Fruit fly (Drosophila melanogaster): Measurements from ENCODE around the gene ttk.

ttk gene

DNA sequence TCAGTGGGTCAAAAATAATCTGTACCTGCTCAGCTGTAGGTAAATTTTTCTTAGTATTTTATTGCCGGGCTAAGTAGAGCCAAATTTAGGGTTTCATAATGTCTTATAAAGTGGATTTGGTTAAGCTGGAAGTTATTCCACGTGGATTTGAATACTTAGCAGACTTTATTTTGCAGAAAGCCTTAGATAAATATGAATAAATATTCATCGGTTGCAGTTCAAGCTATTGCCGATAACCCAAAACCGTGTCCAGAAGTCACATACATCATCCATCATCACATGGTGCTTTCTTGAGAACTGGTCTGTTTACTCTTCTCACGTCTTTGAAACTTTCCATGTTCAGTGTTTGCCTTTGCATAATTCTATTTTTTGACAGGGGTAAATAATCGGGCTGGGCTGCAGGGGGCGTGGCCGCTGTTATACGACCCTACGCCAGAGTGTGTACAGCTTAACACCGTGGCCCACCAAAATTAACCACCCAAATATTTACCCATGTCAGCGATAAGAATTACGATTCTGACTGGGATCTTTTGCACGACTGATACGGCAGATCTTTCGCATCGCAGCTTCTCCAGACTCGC, 45.0 kb downstream of the ttk start, which contains the start of gene CG2187:
Gene CG2187, minus strand, starts transcription at position 51 of the 581 bp plus-strand sequence.
- TF ChIP-seq CG34367 (tag; optimal IDR thresholded peaks at IDR 0.05), result no peak

dm6 chr3R:31761529-31762009, 47.9 kb downstream of the ttk start, which contains the start of gene Smvt:
Gene Smvt, minus strand, starts transcription at chr3R:31761579.
- TF ChIP-seq EcR (GFP tag; optimal IDR thresholded peaks at IDR 0.05) (peak; percentile 45), CG4496 (GFP tag; IDR thresholded peaks at IDR 0.05) (0 out of 3 replicates have a peak, but pooled peaks have one; percentile 29), rn (GFP tag; IDR thresholded peaks at IDR 0.05) (no peak)

dm6 chr3R:31762672-31763071, 49.0 kb downstream of the ttk start:
- TF ChIP-seq CG10348 (GFP tag; IDR thresholded peaks at IDR 0.05) (no peak), CG13204 (GFP tag; optimal IDR thresholded peaks at IDR 0.05) (peak; percentile 22), CG12605 (GFP tag; IDR thresholded peaks at IDR 0.05) (no peak), Pif1A (GFP tag; optimal IDR thresholded peaks at IDR 0.05) (peak; percentile 71), CG32121 (GFP tag; IDR thresholded peaks at IDR 0.05) (peak; percentile 49; the same call in 1 of the 2 replicates), CG8159 (tag; optimal IDR thresholded peaks at IDR 0.05) (peak; percentile 84), CG34367 (tag; optimal IDR thresholded peaks at IDR 0.05) (peak; percentile 55), CG9948 (tag; optimal IDR thresholded peaks at IDR 0.05) (peak; percentile 65), gl (tag; optimal IDR thresholded peaks at IDR 0.05) (no peak), Ets98B (GFP tag; IDR thresholded peaks at IDR 0.05) (peak; percentile 58), D1 (tag; optimal IDR thresholded peaks at IDR 0.05) (no peak), Pif1B (GFP tag; optimal IDR thresholded peaks at IDR 0.05) (peak; percentile 76), CG8301 (tag; optimal IDR thresholded peaks at IDR 0.05) (peak; percentile 70), CG4496 (GFP tag; IDR thresholded peaks at IDR 0.05) (peak; percentile 51; the same call in 2 of the 3 replicates), EcR (GFP tag; optimal IDR thresholded peaks at IDR 0.05) (peak; percentile 2), rn (GFP tag; IDR thresholded peaks at IDR 0.05) (no peak), fd96Ca (GFP tag; IDR thresholded peaks at IDR 0.05) (peak; percentile 78), CG17806 (tag; optimal IDR thresholded peaks at IDR 0.05) (peak; percentile 75), Snoo (tag; optimal IDR thresholded peaks at IDR 0.05) (no peak), CG14655 (GFP tag; optimal IDR thresholded peaks at IDR 0.05) (peak; percentile 76), CG15710 (tag; optimal IDR thresholded peaks at IDR 0.05) (peak; percentile 70)

dm6 chr3R:31764672-31765071, 51.0 kb downstream of the ttk start, which contains the start of gene CG2150:
Gene CG2150, minus strand, starts transcription at chr3R:31764772.
- peak; percentile 24; the same call in 1 of the 2 replicates for TF ChIP-seq Ets98B (GFP tag; IDR thresholded peaks at IDR 0.05)
- no peak for TF ChIP-seq CG32121 (GFP tag; IDR thresholded peaks at IDR 0.05)
- no peak for TF ChIP-seq EcR (GFP tag; optimal IDR thresholded peaks at IDR 0.05)
- peak; percentile 16; the same call in 1 of the 3 replicates for TF ChIP-seq CG4496 (GFP tag; IDR thresholded peaks at IDR 0.05)
- no peak for TF ChIP-seq Pif1A (GFP tag; optimal IDR thresholded peaks at IDR 0.05)
- TF ChIP-seq CG10348 (GFP tag; IDR thresholded peaks at IDR 0.05), result no peak
- TF ChIP-seq CG15710 (tag; optimal IDR thresholded peaks at IDR 0.05), result no peak
- TF ChIP-seq fd96Ca (GFP tag; IDR thresholded peaks at IDR 0.05), result no peak
- no peak for TF ChIP-seq gl (tag; optimal IDR thresholded peaks at IDR 0.05)
- TF ChIP-seq CG12605 (GFP tag; IDR thresholded peaks at IDR 0.05), result no peak

- no peak for TF ChIP-seq CG14655 (GFP tag; optimal IDR thresholded peaks at IDR 0.05)
These were observed 51.5 kb downstream of the ttk start for dm6 chr3R:31765145-31765544.

DNA sequence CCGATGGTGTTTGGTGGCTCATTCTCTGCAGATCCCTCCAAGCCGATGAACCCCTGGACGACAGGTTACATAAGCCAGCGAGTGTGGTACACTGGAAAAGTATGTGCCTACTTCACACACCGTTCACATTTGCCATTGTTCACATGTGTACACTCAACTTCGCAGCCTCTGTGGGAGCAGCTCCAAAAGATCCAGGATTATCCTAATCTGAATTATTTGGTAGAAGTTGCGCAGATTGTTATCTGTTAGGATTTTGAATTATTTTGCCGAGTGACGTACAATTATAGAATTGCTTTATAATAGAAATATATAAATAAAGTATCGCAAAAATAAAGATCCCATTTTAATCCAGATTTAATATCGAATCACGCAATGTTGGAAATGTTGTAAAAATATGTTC, 53.9 kb downstream of the ttk start:
- TF ChIP-seq CG12605 (GFP tag; IDR thresholded peaks at IDR 0.05), result no peak
- 0 out of 3 replicates have a peak, but pooled peaks have one; percentile 25 for TF ChIP-seq fd96Ca (GFP tag; IDR thresholded peaks at IDR 0.05)
- TF ChIP-seq CG14655 (GFP tag; optimal IDR thresholded peaks at IDR 0.05), result peak; percentile 84
- peak; percentile 47 for TF ChIP-seq CG9948 (tag; optimal IDR thresholded peaks at IDR 0.05)
- TF ChIP-seq CG17806 (tag; optimal IDR thresholded peaks at IDR 0.05), result peak; percentile 32
- peak; percentile 56 for TF ChIP-seq Pif1A (GFP tag; optimal IDR thresholded peaks at IDR 0.05)
- TF ChIP-seq CG8301 (tag; optimal IDR thresholded peaks at IDR 0.05), result peak; percentile 71
- TF ChIP-seq Ets98B (GFP tag; IDR thresholded peaks at IDR 0.05), result no peak
- no peak for TF ChIP-seq D1 (tag; optimal IDR thresholded peaks at IDR 0.05)
- TF ChIP-seq CG8159 (tag; optimal IDR thresholded peaks at IDR 0.05), result peak; percentile 54
- peak; percentile 14 for TF ChIP-seq CG34367 (tag; optimal IDR thresholded peaks at IDR 0.05)
- peak; percentile 47 for TF ChIP-seq Pif1B (GFP tag; optimal IDR thresholded peaks at IDR 0.05)
- TF ChIP-seq CG13204 (GFP tag; optimal IDR thresholded peaks at IDR 0.05), result no peak

DNA sequence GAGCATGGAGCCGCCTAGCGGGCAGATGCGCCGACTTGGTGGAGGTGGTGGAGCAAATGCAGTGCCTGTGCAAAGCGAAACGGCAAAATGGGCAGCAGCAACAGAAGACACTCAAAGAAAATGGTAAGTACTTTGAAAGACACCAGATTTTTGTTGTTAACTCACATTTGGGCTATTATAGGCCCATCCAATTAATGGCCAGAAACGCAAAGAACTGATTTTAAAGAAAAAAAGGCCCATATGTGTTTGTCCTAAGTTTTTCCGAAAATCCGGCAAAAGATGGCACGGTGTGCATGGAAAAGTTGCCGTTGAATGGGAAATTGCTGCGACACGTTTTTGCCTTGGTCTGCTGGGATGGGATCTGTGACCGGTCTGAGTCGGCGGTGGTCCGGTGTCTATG, 54.5 kb downstream of the ttk start:
- peak; percentile 68 for TF ChIP-seq CG12605 (GFP tag; IDR thresholded peaks at IDR 0.05)
- TF ChIP-seq rn (GFP tag; IDR thresholded peaks at IDR 0.05), result peak; percentile 63
- TF ChIP-seq gl (tag; optimal IDR thresholded peaks at IDR 0.05), result no peak
- peak; percentile 89 for TF ChIP-seq CG4496 (GFP tag; IDR thresholded peaks at IDR 0.05)
- TF ChIP-seq fd96Ca (GFP tag; IDR thresholded peaks at IDR 0.05), result peak; percentile 93
- no peak for TF ChIP-seq CG13204 (GFP tag; optimal IDR thresholded peaks at IDR 0.05)
- TF ChIP-seq Ets98B (GFP tag; IDR thresholded peaks at IDR 0.05), result peak; percentile 89
- no peak for TF ChIP-seq D1 (tag; optimal IDR thresholded peaks at IDR 0.05)
- peak; percentile 85 for TF ChIP-seq CG32121 (GFP tag; IDR thresholded peaks at IDR 0.05)
- TF ChIP-seq CG15710 (tag; optimal IDR thresholded peaks at IDR 0.05), result no peak
- TF ChIP-seq CG34367 (tag; optimal IDR thresholded peaks at IDR 0.05), result no peak
- TF ChIP-seq Pif1B (GFP tag; optimal IDR thresholded peaks at IDR 0.05), result peak; percentile 53
- TF ChIP-seq CG14655 (GFP tag; optimal IDR thresholded peaks at IDR 0.05), result peak; percentile 91
- TF ChIP-seq CG8301 (tag; optimal IDR thresholded peaks at IDR 0.05), result peak; percentile 92
- peak; percentile 75 for TF ChIP-seq Pif1A (GFP tag; optimal IDR thresholded peaks at IDR 0.05)
- peak; percentile 61 for TF ChIP-seq CG17806 (tag; optimal IDR thresholded peaks at IDR 0.05)
- peak; percentile 71 for TF ChIP-seq CG9948 (tag; optimal IDR thresholded peaks at IDR 0.05)
- peak; percentile 45 for TF ChIP-seq CG8159 (tag; optimal IDR thresholded peaks at IDR 0.05)
- no peak for TF ChIP-seq EcR (GFP tag; optimal IDR thresholded peaks at IDR 0.05)
